Worm (Caenorhabditis elegans): Measurements from ENCODE around the gene srbc-71.
A peak's percentile ranks its signal among the peaks of the same experiment; 100 is the strongest.

The srbc-71 gene

DNA sequence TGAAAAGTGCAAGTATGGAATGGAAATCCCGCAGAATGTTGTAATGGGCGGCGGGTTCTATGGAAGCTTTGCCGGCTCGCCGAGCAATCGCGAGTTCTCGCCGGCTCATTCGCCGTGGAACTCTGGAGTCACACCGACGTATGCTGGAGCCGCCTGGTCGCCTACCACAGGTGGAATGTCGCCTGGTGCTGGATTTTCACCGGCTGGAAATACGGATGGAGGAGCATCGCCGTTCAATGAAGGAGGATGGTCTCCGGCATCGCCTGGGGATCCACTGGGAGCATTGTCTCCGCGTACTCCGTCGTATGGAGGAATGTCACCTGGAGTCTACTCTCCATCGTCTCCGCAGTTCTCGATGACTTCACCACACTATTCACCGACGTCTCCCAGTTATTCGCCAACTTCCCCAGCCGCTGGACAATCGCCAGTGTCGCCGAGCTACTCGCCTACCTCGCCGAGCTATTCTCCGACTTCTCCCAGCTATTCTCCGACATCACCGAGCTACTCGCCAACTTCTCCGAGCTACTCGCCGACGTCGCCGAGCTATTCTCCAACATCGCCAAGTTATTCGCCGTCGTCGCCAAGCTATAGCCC, 29.3 kb upstream of the srbc-71 start:
- no peak for TF ChIP-seq med-1 (GFP tag; optimal IDR thresholded peaks at IDR 0.05; ENCODE audit: insufficient read depth)
- no peak for TF ChIP-seq tab-1 (GFP tag; IDR thresholded peaks at IDR 0.05)
- TF ChIP-seq ref-1 (GFP tag; conservative IDR thresholded peaks at IDR 0.05), result no peak
- no peak for TF ChIP-seq ztf-29 (GFP tag; IDR thresholded peaks at IDR 0.05)
- no peak for TF ChIP-seq T22C8.4 (GFP tag; IDR thresholded peaks at IDR 0.05)
- 0 out of 2 replicates have a peak, but pooled peaks have one; percentile 37 for TF ChIP-seq klf-2 (GFP tag; conservative IDR thresholded peaks at IDR 0.05)
- TF ChIP-seq cog-1 (tag; optimal IDR thresholded peaks at IDR 0.05), result no peak

DNA sequence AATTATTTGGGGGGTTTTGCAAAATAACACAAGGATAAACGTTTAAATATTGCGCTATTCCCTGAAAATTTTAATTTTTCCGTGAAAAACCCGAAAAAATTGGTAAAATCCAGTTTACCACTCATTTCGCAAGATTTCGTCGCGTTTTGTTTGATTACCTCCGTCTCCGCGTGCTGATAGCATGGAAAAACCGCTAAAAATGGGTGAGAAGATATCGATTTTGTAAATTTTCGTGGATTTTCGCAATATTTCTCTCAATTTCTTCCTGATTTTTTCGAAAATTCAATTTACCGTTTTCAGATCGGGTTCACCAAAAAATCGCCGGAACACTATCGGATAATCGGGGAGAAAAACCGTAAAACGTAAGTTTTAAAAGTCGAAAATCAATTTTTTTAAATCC, 22.0 kb upstream of the srbc-71 start, which contains the start of gene ama-1:
Gene ama-1, plus strand, starts transcription at position 301 of the 400 bp plus-strand sequence.
- TF ChIP-seq med-1 (GFP tag; optimal IDR thresholded peaks at IDR 0.05; ENCODE audit: insufficient read depth), result no peak
- TF ChIP-seq ztf-29 (GFP tag; IDR thresholded peaks at IDR 0.05), result no peak
- TF ChIP-seq T22C8.4 (GFP tag; IDR thresholded peaks at IDR 0.05), result no peak
- TF ChIP-seq tab-1 (GFP tag; IDR thresholded peaks at IDR 0.05), result no peak
- TF ChIP-seq cog-1 (tag; optimal IDR thresholded peaks at IDR 0.05), result no peak
- TF ChIP-seq klf-2 (GFP tag; conservative IDR thresholded peaks at IDR 0.05), result no peak
- TF ChIP-seq flt-1 (GFP tag; IDR thresholded peaks at IDR 0.05), result no peak
- TF ChIP-seq ztf-23 (GFP tag; IDR thresholded peaks at IDR 0.05), result no peak
- no peak for TF ChIP-seq ref-1 (GFP tag; conservative IDR thresholded peaks at IDR 0.05)

- TF ChIP-seq klf-2 (GFP tag; conservative IDR thresholded peaks at IDR 0.05) (no peak), tab-1 (GFP tag; IDR thresholded peaks at IDR 0.05) (no peak), T22C8.4 (GFP tag; IDR thresholded peaks at IDR 0.05) (no peak), med-1 (GFP tag; optimal IDR thresholded peaks at IDR 0.05; ENCODE audit: insufficient read depth) (no peak), flt-1 (GFP tag; IDR thresholded peaks at IDR 0.05) (no peak), ztf-23 (GFP tag; IDR thresholded peaks at IDR 0.05) (no peak), ztf-29 (GFP tag; IDR thresholded peaks at IDR 0.05) (no peak), cog-1 (tag; optimal IDR thresholded peaks at IDR 0.05) (no peak)
Observed at ce11 chrIV:4247334-4247733, 21.6 kb upstream of the srbc-71 start.

- TF ChIP-seq tab-1 (GFP tag; IDR thresholded peaks at IDR 0.05), result no peak
- TF ChIP-seq T22C8.4 (GFP tag; IDR thresholded peaks at IDR 0.05), result no peak
Observed at ce11 chrIV:4246493-4246892, 20.7 kb upstream of the srbc-71 start, which contains the start of gene ttr-20. Gene ttr-20, plus strand, starts transcription at chrIV:4246793.

DNA sequence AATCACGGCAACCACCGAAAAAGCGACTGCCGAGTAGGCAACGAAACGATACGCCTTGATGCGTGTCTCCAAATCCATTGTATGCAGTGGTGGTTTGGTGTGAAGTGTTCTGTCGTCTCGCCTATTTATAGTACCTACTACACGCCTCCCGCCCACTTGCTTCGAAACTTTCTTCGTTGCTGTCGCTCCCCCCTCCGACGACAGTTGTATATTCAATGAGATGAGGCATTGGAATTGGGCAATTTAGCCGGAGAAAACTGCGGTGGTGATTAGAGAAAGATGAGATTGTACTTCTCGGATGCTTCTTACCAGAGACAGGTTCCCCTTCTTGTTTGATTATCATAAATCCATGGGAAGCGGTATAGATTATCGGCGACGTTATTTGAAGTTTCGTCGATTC, 18.8 kb upstream of the srbc-71 start, which contains the start of gene col-34:
Gene col-34, minus strand, starts transcription at position 101 of the 400 bp plus-strand sequence.
- TF ChIP-seq klf-2 (GFP tag; conservative IDR thresholded peaks at IDR 0.05) (no peak), flt-1 (GFP tag; IDR thresholded peaks at IDR 0.05) (no peak), ref-1 (GFP tag; conservative IDR thresholded peaks at IDR 0.05) (no peak), tab-1 (GFP tag; IDR thresholded peaks at IDR 0.05) (no peak), cog-1 (tag; optimal IDR thresholded peaks at IDR 0.05) (no peak), med-1 (GFP tag; optimal IDR thresholded peaks at IDR 0.05; ENCODE audit: insufficient read depth) (no peak), T22C8.4 (GFP tag; IDR thresholded peaks at IDR 0.05) (no peak)

- TF ChIP-seq flt-1 (GFP tag; IDR thresholded peaks at IDR 0.05) (peak; percentile 5; the same call in 1 of the 2 replicates), ztf-23 (GFP tag; IDR thresholded peaks at IDR 0.05) (no peak)
Observed at ce11 chrIV:4243830-4244406, 18.2 kb upstream of the srbc-71 start.

ce11 chrIV:4236671-4237070, 10.9 kb upstream of the srbc-71 start:
- TF ChIP-seq cog-1 (tag; optimal IDR thresholded peaks at IDR 0.05), result no peak
- TF ChIP-seq klf-2 (GFP tag; conservative IDR thresholded peaks at IDR 0.05), result no peak
- no peak for TF ChIP-seq ztf-29 (GFP tag; IDR thresholded peaks at IDR 0.05)
- TF ChIP-seq flt-1 (GFP tag; IDR thresholded peaks at IDR 0.05), result no peak
- no peak for TF ChIP-seq med-1 (GFP tag; optimal IDR thresholded peaks at IDR 0.05; ENCODE audit: insufficient read depth)
- no peak for TF ChIP-seq T22C8.4 (GFP tag; IDR thresholded peaks at IDR 0.05)
- TF ChIP-seq ref-1 (GFP tag; conservative IDR thresholded peaks at IDR 0.05), result no peak
- TF ChIP-seq tab-1 (GFP tag; IDR thresholded peaks at IDR 0.05), result no peak
- TF ChIP-seq ztf-23 (GFP tag; IDR thresholded peaks at IDR 0.05), result no peak

DNA sequence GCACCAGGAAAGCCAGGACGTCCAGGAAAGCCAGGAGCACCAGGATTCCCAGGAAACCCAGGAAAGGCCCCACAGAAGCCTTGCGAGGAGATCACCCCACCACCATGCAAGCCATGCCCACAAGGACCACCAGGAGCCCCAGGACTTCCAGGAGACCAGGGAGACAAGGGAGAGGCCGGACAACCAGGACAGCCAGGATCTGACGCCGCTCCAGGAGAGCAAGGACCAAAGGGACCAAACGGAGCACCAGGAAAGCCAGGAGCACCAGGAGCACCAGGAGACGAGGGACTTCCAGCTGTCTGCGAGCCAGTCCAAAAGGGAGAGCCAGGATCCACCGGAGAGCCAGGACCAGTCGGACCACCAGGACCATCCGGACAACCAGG, 10.3 kb upstream of the srbc-71 start:
- no peak for TF ChIP-seq ref-1 (GFP tag; conservative IDR thresholded peaks at IDR 0.05)
- TF ChIP-seq cog-1 (tag; optimal IDR thresholded peaks at IDR 0.05), result no peak
- no peak for TF ChIP-seq med-1 (GFP tag; optimal IDR thresholded peaks at IDR 0.05; ENCODE audit: insufficient read depth)
- TF ChIP-seq ztf-23 (GFP tag; IDR thresholded peaks at IDR 0.05), result no peak
- TF ChIP-seq klf-2 (GFP tag; conservative IDR thresholded peaks at IDR 0.05), result no peak
- no peak for TF ChIP-seq T22C8.4 (GFP tag; IDR thresholded peaks at IDR 0.05)
- no peak for TF ChIP-seq tab-1 (GFP tag; IDR thresholded peaks at IDR 0.05)
- no peak for TF ChIP-seq ztf-29 (GFP tag; IDR thresholded peaks at IDR 0.05)
- no peak for TF ChIP-seq flt-1 (GFP tag; IDR thresholded peaks at IDR 0.05)

- TF ChIP-seq ztf-23 (GFP tag; IDR thresholded peaks at IDR 0.05) (no peak), med-1 (GFP tag; optimal IDR thresholded peaks at IDR 0.05; ENCODE audit: insufficient read depth) (no peak), ztf-29 (GFP tag; IDR thresholded peaks at IDR 0.05) (no peak), flt-1 (GFP tag; IDR thresholded peaks at IDR 0.05) (no peak), T22C8.4 (GFP tag; IDR thresholded peaks at IDR 0.05) (no peak), tab-1 (GFP tag; IDR thresholded peaks at IDR 0.05) (no peak), klf-2 (GFP tag; conservative IDR thresholded peaks at IDR 0.05) (no peak), ref-1 (GFP tag; conservative IDR thresholded peaks at IDR 0.05) (no peak), cog-1 (tag; optimal IDR thresholded peaks at IDR 0.05) (no peak)
Observed at ce11 chrIV:4235315-4236024, 9.7 kb upstream of the srbc-71 start, which contains the start of the genes zipt-2.2 and dpy-13. Gene zipt-2.2, minus strand, starts transcription at chrIV:4235365. Gene dpy-13, plus strand, starts transcription at chrIV:4235614.
